Fruit fly (Drosophila melanogaster) whole organism: Measurements from ENCODE around the gene CG7382.

Experiments used
- CG8478 ChIP-seq: fragments of >200 bp; optimal IDR thresholded peaks from 2 replicates; lab custom pipeline; 2018; ENCODE audit warnings: inconsistent platforms
- Dll ChIP-seq: fragments of >200 bp; optimal IDR thresholded peaks from 2 replicates; lab custom pipeline; 2017
- psq ChIP-seq: fragments of >200 bp; optimal IDR thresholded peaks from 2 replicates; lab custom pipeline; 2017
- usp ChIP-seq: fragments of >200 bp; optimal IDR thresholded peaks from 2 replicates; lab custom pipeline; 2017; ENCODE audit warnings: missing biosample characterization, missing genetic modification characterization, mixed read lengths

DNA sequence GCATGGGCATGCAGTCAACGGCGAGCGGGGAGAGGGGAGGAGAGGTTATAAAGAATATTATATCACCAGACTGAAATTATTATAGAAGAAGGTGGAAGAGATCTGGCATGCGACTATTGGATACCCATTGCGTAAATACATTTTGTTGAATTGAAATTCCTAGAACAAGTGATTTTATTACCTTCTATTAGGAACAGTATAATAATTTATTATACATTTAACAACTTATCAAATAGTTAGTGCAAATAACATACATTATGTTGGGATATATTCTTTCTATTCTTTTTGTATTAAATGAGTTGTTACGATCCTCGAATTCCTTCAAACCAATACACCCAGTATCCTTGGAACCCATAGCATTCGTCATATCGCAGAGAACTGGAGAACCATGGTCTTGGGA lies 41.4 kb downstream of the CG7382 start:
- TF ChIP-seq psq (lab: Kevin White, UChicago) = no peak
- TF ChIP-seq CG8478 (lab: Kevin White, UChicago) = no peak
- no peak for TF ChIP-seq Dll (lab: Kevin White, UChicago)
- no peak for TF ChIP-seq usp (GFP tag; lab: Kevin White, UChicago)
